Fruit fly (Drosophila melanogaster) whole organism, embryonic: ENCODE results near the gene CenB1A.

ENCODE experiments used
- Ada2b ChIP-seq: fragments of 200-800 bp; sonication (Bioruptor generic); IDR thresholded peaks from 2 replicates; pipeline ENCODE4 v1.3.6; 2022; ENCODE audit warnings: missing biosample characterization, missing genetic modification characterization
- Atf-2 ChIP-seq: fragments of 200-800 bp; sonication (Bioruptor generic); optimal IDR thresholded peaks from 2 replicates; lab custom pipeline; 2016; ENCODE audit warnings: missing biosample characterization, missing genetic modification characterization
- Bdp1 ChIP-seq: fragments of 200-800 bp; sonication (Bioruptor generic); optimal IDR thresholded peaks from 3 replicates; lab custom pipeline; 2016; ENCODE audit warnings: missing biosample characterization, missing genetic modification characterization
- Blimp-1 ChIP-seq: fragments of 200-800 bp; sonication (Bioruptor generic); optimal IDR thresholded peaks from 3 replicates; lab custom pipeline; 2018; ENCODE audit warnings: missing biosample characterization, missing genetic modification characterization, mild to moderate bottlenecking, moderate library complexity, missing genetic modification reagents
- BtbVII ChIP-seq: fragments of 200-800 bp; sonication (Bioruptor generic); optimal IDR thresholded peaks from 3 replicates; lab custom pipeline; 2017; ENCODE audit warnings: missing biosample characterization, mild to moderate bottlenecking, missing genetic modification characterization
- CG11398 ChIP-seq: fragments of 200-800 bp; sonication (Bioruptor generic); optimal IDR thresholded peaks from 2 replicates; lab custom pipeline; 2016; ENCODE audit warnings: missing biosample characterization, missing genetic modification characterization
- CG11696 ChIP-seq: fragments of 200-800 bp; sonication (Bioruptor generic); IDR thresholded peaks from 2 replicates; pipeline ENCODE4 v1.3.6; 2022; ENCODE audit warnings: missing biosample characterization, missing genetic modification characterization
- CG12104 ChIP-seq: fragments of 200-800 bp; sonication (Bioruptor generic); optimal IDR thresholded peaks from 3 replicates; lab custom pipeline; 2016; ENCODE audit warnings: missing biosample characterization, missing genetic modification characterization
- CG14050 ChIP-seq: fragments of 200-800 bp; sonication (Bioruptor generic); IDR thresholded peaks from 3 replicates; pipeline ENCODE4 v1.3.6; 2022; ENCODE audit warnings: missing biosample characterization, missing genetic modification characterization
- CG32772 ChIP-seq: fragments of 200-800 bp; sonication (Bioruptor generic); IDR thresholded peaks from 2 replicates; pipeline ENCODE4 v1.3.6; 2022; ENCODE audit warnings: missing biosample characterization, missing genetic modification characterization
- CG34376 ChIP-seq: fragments of 200-800 bp; sonication (Bioruptor generic); optimal IDR thresholded peaks from 2 replicates; lab custom pipeline; 2018; ENCODE audit warnings: missing biosample characterization, mild to moderate bottlenecking, missing genetic modification characterization
- CG43689 ChIP-seq: fragments of 200-800 bp; sonication (Bioruptor generic); IDR thresholded peaks from 2 replicates; pipeline ENCODE4 v1.3.6; 2022; ENCODE audit warnings: missing biosample characterization, missing genetic modification characterization
- CG5180 ChIP-seq: fragments of 200-800 bp; sonication (Bioruptor generic); optimal IDR thresholded peaks from 3 replicates; lab custom pipeline; 2017; ENCODE audit warnings: missing biosample characterization, missing genetic modification characterization, mild to moderate bottlenecking, moderate library complexity, missing genetic modification reagents
- CG6175 ChIP-seq: fragments of 200-800 bp; sonication (Bioruptor generic); IDR thresholded peaks from 3 replicates; pipeline ENCODE4 v1.3.6; 2022; ENCODE audit warnings: missing biosample characterization, missing genetic modification characterization
- CG6683 ChIP-seq: fragments of 200-800 bp; sonication (Bioruptor generic); optimal IDR thresholded peaks from 2 replicates; lab custom pipeline; 2017; ENCODE audit warnings: missing biosample characterization, mild to moderate bottlenecking, missing genetic modification characterization, missing genetic modification reagents
- CG7928 ChIP-seq: fragments of 200-800 bp; sonication (Bioruptor generic); optimal IDR thresholded peaks from 2 replicates; lab custom pipeline; 2017; ENCODE audit warnings: missing biosample characterization, mild to moderate bottlenecking, missing genetic modification characterization
- CG9437 ChIP-seq: fragments of 200-800 bp; sonication (Bioruptor generic); optimal IDR thresholded peaks from 2 replicates; lab custom pipeline; 2018; ENCODE audit warnings: missing biosample characterization, mild to moderate bottlenecking, missing genetic modification characterization
- CG9727 ChIP-seq: fragments of 200-800 bp; sonication (Bioruptor generic); optimal IDR thresholded peaks from 3 replicates; lab custom pipeline; 2017; ENCODE audit warnings: missing biosample characterization, mild to moderate bottlenecking, missing genetic modification characterization
- D ChIP-seq, 2 experiments: fragments of 200-800 bp in 1 of 2; fragments of >200 bp in 1 of 2; sonication (Bioruptor generic) in 1 of 2; optimal IDR thresholded peaks; 2 replicates in 1 of 2; 3 replicates in 1 of 2; lab custom pipeline; 2017; ENCODE audit warnings: mild to moderate bottlenecking in 1 of 2, missing biosample characterization in 1 of 2, missing genetic modification characterization in 1 of 2, missing genetic modification reagents in 1 of 2
- D19B ChIP-seq: fragments of 200-800 bp; sonication (Bioruptor generic); optimal IDR thresholded peaks from 2 replicates; lab custom pipeline; 2017; ENCODE audit warnings: missing biosample characterization, mild to moderate bottlenecking, missing genetic modification characterization
- Dref ChIP-seq: fragments of 200-800 bp; sonication (Bioruptor generic); IDR thresholded peaks from 2 replicates; pipeline ENCODE4 v1.3.6; 2022; ENCODE audit warnings: missing biosample characterization, missing genetic modification characterization
- HLHmδ ChIP-seq: fragments of 200-800 bp; sonication (Bioruptor generic); optimal IDR thresholded peaks from 2 replicates; lab custom pipeline; 2018; ENCODE audit warnings: missing biosample characterization, mild to moderate bottlenecking, missing genetic modification characterization, moderate library complexity
- Hmx ChIP-seq: fragments of 200-800 bp; sonication (Bioruptor generic); optimal IDR thresholded peaks from 2 replicates; lab custom pipeline; 2016; ENCODE audit warnings: missing biosample characterization, missing genetic modification characterization
- Mad ChIP-seq: fragments of 200-800 bp; sonication (Bioruptor generic); optimal IDR thresholded peaks from 2 replicates; lab custom pipeline; 2016; ENCODE audit warnings: missing biosample characterization, missing genetic modification characterization
- Mes4 ChIP-seq: fragments of 200-800 bp; sonication (Bioruptor generic); optimal IDR thresholded peaks from 2 replicates; lab custom pipeline; 2016; ENCODE audit warnings: missing biosample characterization, missing genetic modification characterization
- NC2α ChIP-seq: fragments of 200-800 bp; sonication (Bioruptor generic); optimal IDR thresholded peaks from 2 replicates; lab custom pipeline; 2016; ENCODE audit warnings: missing biosample characterization, missing genetic modification characterization
- Nf-YC ChIP-seq: fragments of 200-800 bp; optimal IDR thresholded peaks from 3 replicates; lab custom pipeline; 2019; ENCODE audit warnings: missing biosample characterization, mild to moderate bottlenecking, missing genetic modification characterization, moderate library complexity
- Opbp ChIP-seq: fragments of 200-800 bp; sonication (Bioruptor generic); IDR thresholded peaks from 3 replicates; pipeline ENCODE4 v1.3.6; 2022; ENCODE audit warnings: missing biosample characterization, missing genetic modification characterization; ENCODE audit not compliant: partially characterized antibody
- Taf1 ChIP-seq: fragments of 200-800 bp; sonication (Bioruptor generic); IDR thresholded peaks from 2 replicates; pipeline ENCODE4 v1.3.6; 2022; ENCODE audit warnings: missing biosample characterization, missing genetic modification characterization
- Tbp ChIP-seq: fragments of >200 bp; optimal IDR thresholded peaks from 2 replicates; lab custom pipeline; 2018; ENCODE audit warnings: missing biosample characterization, missing genetic modification characterization
- Trl ChIP-seq, 3 experiments: fragments of >200 bp in 2 of 3; fragments of 200-800 bp in 1 of 3; sonication (Bioruptor generic) in 1 of 3; optimal IDR thresholded peaks; 2 replicates in 1 of 3; 3 replicates in 2 of 3; lab custom pipeline; 2016 to 2017; ENCODE audit warnings: missing biosample characterization in 1 of 3, missing genetic modification characterization in 1 of 3
- ash1 ChIP-seq: fragments of 200-800 bp; sonication (Bioruptor generic); optimal IDR thresholded peaks from 2 replicates; lab custom pipeline; 2018; ENCODE audit warnings: missing biosample characterization, mild to moderate bottlenecking, missing genetic modification characterization
- bcd ChIP-seq: fragments of 200-800 bp; sonication (Bioruptor generic); optimal IDR thresholded peaks from 2 replicates; lab custom pipeline; 2017; ENCODE audit warnings: missing biosample characterization, mild to moderate bottlenecking, missing genetic modification characterization
- croc ChIP-seq: fragments of 200-800 bp; sonication (Bioruptor generic); conservative IDR thresholded peaks from 3 replicates; pipeline ENCODE4 v1.3.6; 2022; ENCODE audit warnings: missing biosample characterization, missing genetic modification characterization
- dpn ChIP-seq, 2 experiments: fragments of 200-800 bp; sonication (Bioruptor generic); optimal IDR thresholded peaks; 3 replicates each; lab custom pipeline; 2016; ENCODE audit warnings: missing biosample characterization in 2 of 2, missing genetic modification characterization in 2 of 2
- fd96Cb ChIP-seq: fragments of 200-800 bp; sonication (Bioruptor generic); optimal IDR thresholded peaks from 2 replicates; lab custom pipeline; 2018; ENCODE audit warnings: missing biosample characterization, mild to moderate bottlenecking, missing genetic modification characterization, moderate library complexity
- her ChIP-seq: fragments of 200-800 bp; sonication (Bioruptor generic); optimal IDR thresholded peaks from 2 replicates; lab custom pipeline; 2016; ENCODE audit warnings: missing biosample characterization, missing genetic modification characterization
- ind ChIP-seq: fragments of 200-800 bp; sonication (Bioruptor generic); optimal IDR thresholded peaks from 3 replicates; lab custom pipeline; 2016; ENCODE audit warnings: missing biosample characterization, missing genetic modification characterization
- lab ChIP-seq: fragments of 200-800 bp; sonication (Bioruptor generic); optimal IDR thresholded peaks from 3 replicates; lab custom pipeline; 2017; ENCODE audit warnings: missing biosample characterization, missing genetic modification characterization, mild to moderate bottlenecking, moderate library complexity, missing genetic modification reagents
- mirr ChIP-seq: fragments of 200-800 bp; sonication (Bioruptor generic); optimal IDR thresholded peaks from 3 replicates; lab custom pipeline; 2018; ENCODE audit warnings: missing biosample characterization, mild to moderate bottlenecking, missing genetic modification characterization
- mld ChIP-seq: fragments of 200-800 bp; sonication (Bioruptor generic); IDR thresholded peaks from 3 replicates; pipeline ENCODE4 v1.3.6; 2022; ENCODE audit warnings: missing biosample characterization, missing genetic modification characterization; ENCODE audit not compliant: partially characterized antibody
- nau ChIP-seq: fragments of 200-800 bp; sonication (Bioruptor generic); optimal IDR thresholded peaks from 3 replicates; lab custom pipeline; 2017; ENCODE audit warnings: missing biosample characterization, mild to moderate bottlenecking, missing genetic modification characterization, missing genetic modification reagents
- pfk ChIP-seq: fragments of 200-800 bp; sonication (Bioruptor generic); optimal IDR thresholded peaks from 2 replicates; lab custom pipeline; 2018; ENCODE audit warnings: missing biosample characterization, mild to moderate bottlenecking, missing genetic modification characterization, moderate library complexity
- prd ChIP-seq, 3 experiments: fragments of >200 bp in 2 of 3; fragments of 200-800 bp in 1 of 3; sonication (Bioruptor generic) in 1 of 3; optimal IDR thresholded peaks in 2 of 3; IDR thresholded peaks in 1 of 3; 2 replicates in 2 of 3; 3 replicates in 1 of 3; pipeline versions ENCODE4 v1.3.6 to Lab custom; 2017 to 2022; ENCODE audit warnings: missing biosample characterization in 1 of 3, missing genetic modification characterization in 1 of 3
- pros ChIP-seq: fragments of 200-800 bp; sonication (Bioruptor generic); optimal IDR thresholded peaks from 3 replicates; lab custom pipeline; 2019; ENCODE audit warnings: missing biosample characterization, mild to moderate bottlenecking, missing genetic modification characterization, moderate library complexity
- run ChIP-seq: fragments of 200-800 bp; sonication (Bioruptor generic); optimal IDR thresholded peaks from 3 replicates; lab custom pipeline; 2018; ENCODE audit warnings: missing biosample characterization, mild to moderate bottlenecking, missing genetic modification characterization
- sug ChIP-seq: fragments of 200-800 bp; optimal IDR thresholded peaks from 2 replicates; lab custom pipeline; 2019; ENCODE audit warnings: missing biosample characterization, mild to moderate bottlenecking, missing genetic modification characterization, moderate library complexity
- vfl ChIP-seq: fragments of 200-800 bp; sonication (Bioruptor generic); optimal IDR thresholded peaks from 2 replicates; lab custom pipeline; 2016; ENCODE audit warnings: missing biosample characterization, missing genetic modification characterization

Gene CenB1A

dm6 chr3R:23173393-23173981 lies 55.3 kb downstream of the CenB1A start, which contains the start of gene CG46310 (continued):
- peak; percentile 45 for TF ChIP-seq fd96Cb (tag; lab: Kevin White, UChicago)
- TF ChIP-seq prd (optimal IDR thresholded peaks at IDR 0.05; lab: Kevin White, UChicago) = no peak
- peak; percentile 86 for TF ChIP-seq prd (GFP tag; IDR thresholded peaks at IDR 0.05; lab: Robert Waterston, UW)
- peak; percentile 28 for TF ChIP-seq Mad (GFP tag; lab: Kevin White, UChicago)
- peak; percentile 79 for TF ChIP-seq Ada2b (GFP tag; lab: Robert Waterston, UW)
- no peak; the same call in 1 of the 2 replicates for TF ChIP-seq Dref (GFP tag; lab: Robert Waterston, UW)
- no peak for TF ChIP-seq pros (GFP tag; lab: Kevin White, UChicago)
- TF ChIP-seq CG11696 (GFP tag; lab: Robert Waterston, UW) = peak; percentile 51
- no peak for TF ChIP-seq Hmx (GFP tag; lab: Kevin White, UChicago)
- TF ChIP-seq Atf-2 (GFP tag; lab: Kevin White, UChicago) = no peak
- peak in 1 of 2 experiments; percentile 53 for TF ChIP-seq dpn (GFP tag; optimal IDR thresholded peaks at IDR 0.05; lab: Kevin White, UChicago)
- peak; percentile 62 for TF ChIP-seq Nf-YC (tag; lab: Kevin White, UChicago)
- peak; percentile 33 for TF ChIP-seq D19B (GFP tag; lab: Kevin White, UChicago)
- no peak for TF ChIP-seq Mes4 (GFP tag; lab: Kevin White, UChicago)
- TF ChIP-seq CG11398 (GFP tag; lab: Kevin White, UChicago) = no peak
- TF ChIP-seq Bdp1 (GFP tag; lab: Kevin White, UChicago) = no peak
- peak; percentile 43 for TF ChIP-seq CG9437 (GFP tag; lab: Kevin White, UChicago)
- TF ChIP-seq ind (GFP tag; lab: Kevin White, UChicago) = peak; percentile 58
- peak; percentile 57 to 89 for TF ChIP-seq Trl (optimal IDR thresholded peaks at IDR 0.05; lab: Kevin White, UChicago)
- TF ChIP-seq Trl (GFP tag; optimal IDR thresholded peaks at IDR 0.05; lab: Kevin White, UChicago) = no peak
- peak; percentile 77 for TF ChIP-seq CG34376 (GFP tag; lab: Kevin White, UChicago)
- no peak for TF ChIP-seq mld (GFP tag; lab: Robert Waterston, UW)
- TF ChIP-seq lab = peak; percentile 89
- TF ChIP-seq Blimp-1 = peak; percentile 68
- peak; percentile 9 for TF ChIP-seq CG7928 (GFP tag; lab: Kevin White, UChicago)
- TF ChIP-seq CG5180 (GFP tag; lab: Kevin White, UChicago) = peak; percentile 20
- peak; percentile 63 for TF ChIP-seq BtbVII (GFP tag; lab: Kevin White, UChicago)
- no peak for TF ChIP-seq D (optimal IDR thresholded peaks at IDR 0.05; lab: Kevin White, UChicago)
- TF ChIP-seq D (GFP tag; optimal IDR thresholded peaks at IDR 0.05; lab: Kevin White, UChicago) = peak; percentile 55
- TF ChIP-seq croc (GFP tag; lab: Robert Waterston, UW) = peak; percentile 67
- peak; percentile 31 for TF ChIP-seq CG6683 (GFP tag; lab: Kevin White, UChicago)
- peak; percentile 33 for TF ChIP-seq CG12104 (GFP tag; lab: Kevin White, UChicago)
- 0 out of 3 replicates have a peak, but pooled peaks have one; percentile 44 for TF ChIP-seq CG14050
- peak; percentile 68 for TF ChIP-seq bcd
- TF ChIP-seq CG6175 (GFP tag; lab: Robert Waterston, UW) = peak; percentile 94
- TF ChIP-seq her (GFP tag; lab: Kevin White, UChicago) = no peak
- TF ChIP-seq run = peak; percentile 68
- no peak for TF ChIP-seq NC2α (GFP tag; lab: Kevin White, UChicago)
- TF ChIP-seq HLHmδ (GFP tag; lab: Kevin White, UChicago) = no peak
- no peak for TF ChIP-seq vfl (GFP tag; lab: Kevin White, UChicago)
- TF ChIP-seq Tbp (GFP tag; lab: Kevin White, UChicago) = no peak
- no peak for TF ChIP-seq CG43689 (GFP tag; lab: Robert Waterston, UW)
- peak; percentile 47 for TF ChIP-seq nau (GFP tag; lab: Kevin White, UChicago)
- peak; percentile 20; the same call in 1 of the 3 replicates for TF ChIP-seq Opbp (GFP tag; lab: Robert Waterston, UW)
- peak; percentile 76 for TF ChIP-seq sug
- TF ChIP-seq CG32772 (GFP tag; lab: Robert Waterston, UW) = peak; percentile 88
- TF ChIP-seq ash1 = peak; percentile 29
- peak; percentile 72 for TF ChIP-seq Taf1 (GFP tag; lab: Robert Waterston, UW)
- peak; percentile 8 for TF ChIP-seq pfk (GFP tag; lab: Kevin White, UChicago)
- TF ChIP-seq mirr (GFP tag; lab: Kevin White, UChicago) = peak; percentile 67
- peak; percentile 73 for TF ChIP-seq CG9727 (GFP tag; lab: Kevin White, UChicago)
